Worm (Caenorhabditis elegans): Measurements from ENCODE around the gene tag-329.

The tag-329 gene

ce11 chrV:9503152-9503817 is 31.4 kb upstream of the tag-329 start:
- TF ChIP-seq M03D4.4 (tag; optimal IDR thresholded peaks at IDR 0.05) (peak; percentile 93), mep-1 (tag; optimal IDR thresholded peaks at IDR 0.05) (peak; percentile 62), ceh-43 (GFP tag; optimal IDR thresholded peaks at IDR 0.05) (peak; percentile 89), tbx-8 (GFP tag; optimal IDR thresholded peaks at IDR 0.05) (peak; percentile 84), hlh-1 (tag; optimal IDR thresholded peaks at IDR 0.05) (peak; percentile 40), lin-13 (tag; optimal IDR thresholded peaks at IDR 0.05) (peak; percentile 31), elt-1 (tag; optimal IDR thresholded peaks at IDR 0.05; ENCODE audit: borderline replicate concordance, insufficient read depth) (no peak), flh-1 (GFP tag; optimal IDR thresholded peaks at IDR 0.05) (peak; percentile 68), blmp-1 (tag; optimal IDR thresholded peaks at IDR 0.05) (no peak), mab-5 (tag; optimal IDR thresholded peaks at IDR 0.05) (no peak), ztf-11 (tag; optimal IDR thresholded peaks at IDR 0.05) (no peak), elt-3 (tag; optimal IDR thresholded peaks at IDR 0.05) (no peak), lin-32 (GFP tag; optimal IDR thresholded peaks at IDR 0.05) (peak; percentile 87), mls-2 (tag; optimal IDR thresholded peaks at IDR 0.05) (peak; percentile 96), ceh-83 (GFP tag; optimal IDR thresholded peaks at IDR 0.05) (peak; percentile 94), ceh-39 (tag; optimal IDR thresholded peaks at IDR 0.05) (no peak), snpc-4 (tag; optimal IDR thresholded peaks at IDR 0.05) (no peak), nhr-76 (tag; optimal IDR thresholded peaks at IDR 0.05) (no peak), zip-8 (tag; optimal IDR thresholded peaks at IDR 0.05) (no peak), bed-3 (GFP tag; optimal IDR thresholded peaks at IDR 0.05) (peak; percentile 82), nhr-2 (tag; optimal IDR thresholded peaks at IDR 0.05) (no peak), ham-2 (GFP tag; optimal IDR thresholded peaks at IDR 0.05) (peak; percentile 93), sem-2 (GFP tag; optimal IDR thresholded peaks at IDR 0.05) (peak; percentile 88), unc-39 (tag; optimal IDR thresholded peaks at IDR 0.05) (no peak), pha-4 (tag; optimal IDR thresholded peaks at IDR 0.05) (no peak), cnd-1 (tag; optimal IDR thresholded peaks at IDR 0.05) (peak; percentile 88), nhr-28 (tag; optimal IDR thresholded peaks at IDR 0.05) (no peak), sptf-1 (tag; optimal IDR thresholded peaks at IDR 0.05) (peak; percentile 95), unc-120 (tag; optimal IDR thresholded peaks at IDR 0.05; ENCODE audit: poor library complexity, severe bottlenecking) (peak; percentile 91), drap-1 (GFP tag; optimal IDR thresholded peaks at IDR 0.05) (peak; percentile 92), nhr-237 (tag; optimal IDR thresholded peaks at IDR 0.05) (no peak), unc-62 (GFP tag; optimal IDR thresholded peaks at IDR 0.05) (no peak), nhr-12 (tag; optimal IDR thresholded peaks at IDR 0.05) (peak; percentile 27), ces-1 (GFP tag; optimal IDR thresholded peaks at IDR 0.05) (peak; percentile 67), lsy-2 (tag; optimal IDR thresholded peaks at IDR 0.05) (no peak)

- TF ChIP-seq nhr-12 (tag; optimal IDR thresholded peaks at IDR 0.05) (no peak), snpc-4 (tag; optimal IDR thresholded peaks at IDR 0.05) (no peak), drap-1 (GFP tag; optimal IDR thresholded peaks at IDR 0.05) (no peak), mab-5 (tag; optimal IDR thresholded peaks at IDR 0.05) (no peak), unc-62 (GFP tag; optimal IDR thresholded peaks at IDR 0.05) (no peak), lsy-2 (tag; optimal IDR thresholded peaks at IDR 0.05) (no peak), blmp-1 (tag; optimal IDR thresholded peaks at IDR 0.05) (no peak), ceh-43 (GFP tag; optimal IDR thresholded peaks at IDR 0.05) (no peak), elt-1 (tag; optimal IDR thresholded peaks at IDR 0.05; ENCODE audit: borderline replicate concordance, insufficient read depth) (no peak)
These were observed 30.2 kb upstream of the tag-329 start, which contains the start of gene haao-1 for ce11 chrV:9504474-9504960. Gene haao-1 (plus strand): TSS chrV:9504910.

DNA sequence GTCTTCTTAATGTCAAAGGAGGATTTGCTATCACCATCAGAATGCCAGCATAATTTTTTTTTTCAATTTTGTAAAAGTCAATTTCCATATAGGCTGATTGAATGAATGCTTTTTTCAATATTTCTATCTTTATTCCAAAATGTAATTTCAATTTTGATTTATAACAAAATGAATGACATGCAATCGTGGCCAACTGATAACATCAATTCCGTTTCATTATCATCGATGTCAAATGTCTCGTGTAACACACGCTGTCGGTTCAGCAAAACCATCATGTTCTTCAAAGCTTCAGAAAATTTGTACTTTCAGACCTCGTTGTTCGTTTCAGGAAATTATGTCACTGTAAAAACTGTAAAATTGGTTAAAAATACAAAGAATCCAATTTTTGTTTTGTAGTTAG is 27.8 kb upstream of the tag-329 start:
- TF ChIP-seq snpc-4 (tag; optimal IDR thresholded peaks at IDR 0.05) (no peak), nhr-28 (tag; optimal IDR thresholded peaks at IDR 0.05) (no peak), zip-8 (tag; optimal IDR thresholded peaks at IDR 0.05) (no peak), lin-32 (GFP tag; optimal IDR thresholded peaks at IDR 0.05) (no peak), blmp-1 (tag; optimal IDR thresholded peaks at IDR 0.05) (no peak), drap-1 (GFP tag; optimal IDR thresholded peaks at IDR 0.05) (no peak), pha-4 (tag; optimal IDR thresholded peaks at IDR 0.05) (no peak), ceh-43 (GFP tag; optimal IDR thresholded peaks at IDR 0.05) (no peak), flh-1 (GFP tag; optimal IDR thresholded peaks at IDR 0.05) (no peak), nhr-76 (tag; optimal IDR thresholded peaks at IDR 0.05) (no peak), sem-2 (GFP tag; optimal IDR thresholded peaks at IDR 0.05) (no peak), lin-13 (tag; optimal IDR thresholded peaks at IDR 0.05) (no peak), ceh-39 (tag; optimal IDR thresholded peaks at IDR 0.05) (no peak), elt-1 (tag; optimal IDR thresholded peaks at IDR 0.05; ENCODE audit: borderline replicate concordance, insufficient read depth) (no peak), mab-5 (tag; optimal IDR thresholded peaks at IDR 0.05) (no peak)

All from whole organism, mixed stage, embryonic.